Comparison of ENCODE assay signal across 4 worm cellular contexts in genomic region chrIV:10658366-10658765, ce11.
TF ChIP-seq lines count a peak whose summit lies in the region.
"Not testable (repeated sequence)": the region's sequence is repeated elsewhere in the genome, so short reads cannot be mapped to it uniquely, and the experiment has no call there.

No protein-coding gene starts in this region.

TF ChIP-seq in whole organism, L4 larva, 104 proteins besides CTCF, POLR2A, EP300 and RAD21 (continues in another document):
- TF ChIP-seq Y48G9A.11 (GFP tag; IDR thresholded peaks at IDR 0.05; lab: Robert Waterston, UW) = peak; percentile 65
- TF ChIP-seq php-3 (GFP tag; IDR thresholded peaks at IDR 0.05; lab: Robert Waterston, UW) = 0 out of 2 replicates have a peak, but pooled peaks have one; percentile 42
- TF ChIP-seq pha-4 (GFP tag; IDR thresholded peaks at IDR 0.05; lab: Robert Waterston, UW) = peak; percentile 61; the same call in 1 of the 2 replicates
- not testable (repeated sequence) for TF ChIP-seq pha-4 (tag; optimal IDR thresholded peaks at IDR 0.05; lab: Kevin White, UChicago)
- 0 out of 2 replicates have a peak, but pooled peaks have one; percentile 13 for TF ChIP-seq dmd-6 (GFP tag; IDR thresholded peaks at IDR 0.05; lab: Robert Waterston, UW)
- peak; percentile 85 for TF ChIP-seq arid-1 (GFP tag; conservative IDR thresholded peaks at IDR 0.05; lab: Robert Waterston, UW)
- peak; percentile 83 for TF ChIP-seq F26F4.8 (GFP tag; conservative IDR thresholded peaks at IDR 0.05; lab: Robert Waterston, UW)
- TF ChIP-seq dmd-8 (GFP tag; IDR thresholded peaks at IDR 0.05; lab: Robert Waterston, UW) = peak; percentile 97
- peak; percentile 51; the same call in 1 of the 2 replicates for TF ChIP-seq mxl-2 (GFP tag; conservative IDR thresholded peaks at IDR 0.05; lab: Robert Waterston, UW)
- peak; percentile 80 for TF ChIP-seq Y105C5A.15 (GFP tag; IDR thresholded peaks at IDR 0.05; lab: Robert Waterston, UW)
- 0 out of 2 replicates have a peak, but pooled peaks have one; percentile 18 for TF ChIP-seq madf-9 (GFP tag; conservative IDR thresholded peaks at IDR 0.05; lab: Robert Waterston, UW)
- TF ChIP-seq D1046.2 (GFP tag; IDR thresholded peaks at IDR 0.05; lab: Robert Waterston, UW) = 0 out of 2 replicates have a peak, but pooled peaks have one; percentile 70
- TF ChIP-seq madf-5 (GFP tag; IDR thresholded peaks at IDR 0.05; lab: Robert Waterston, UW) = 0 out of 4 replicates have a peak, but pooled peaks of 1 of the 2 experiments have one; percentile 42
- TF ChIP-seq ctbp-1 (GFP tag; IDR thresholded peaks at IDR 0.05; lab: Robert Waterston, UW) = peak; percentile 78
- peak; percentile 66 for TF ChIP-seq T26A8.4 (GFP tag; IDR thresholded peaks at IDR 0.05; lab: Robert Waterston, UW)
- peak; percentile 80; the same call in 1 of the 2 replicates for TF ChIP-seq nhr-41 (GFP tag; IDR thresholded peaks at IDR 0.05; lab: Robert Waterston, UW)
- peak; percentile 83; the same call in 1 of the 2 replicates for TF ChIP-seq F44E2.7 (GFP tag; IDR thresholded peaks at IDR 0.05; lab: Robert Waterston, UW)
- 0 out of 2 replicates have a peak, but pooled peaks have one; percentile 40 for TF ChIP-seq lin-1 (GFP tag; IDR thresholded peaks at IDR 0.05; lab: Robert Waterston, UW)
- peak; percentile 65 for TF ChIP-seq vab-7 (GFP tag; IDR thresholded peaks at IDR 0.05; lab: Robert Waterston, UW)

TF ChIP-seq in whole organism, early embryonic, 17 proteins besides CTCF, POLR2A, EP300 and RAD21:
- peak; percentile 52; the same call in 1 of the 2 replicates for TF ChIP-seq scrt-1 (GFP tag; IDR thresholded peaks at IDR 0.05; lab: Robert Waterston, UW)

TF ChIP-seq in whole organism, midembryonic, 9 proteins besides CTCF, POLR2A, EP300 and RAD21:
- TF ChIP-seq tab-1 (GFP tag; IDR thresholded peaks at IDR 0.05; lab: Robert Waterston, UW) (peak; percentile 77), ztf-23 (GFP tag; IDR thresholded peaks at IDR 0.05; lab: Robert Waterston, UW) (peak; percentile 60; the same call in 1 of the 2 replicates), ztf-29 (GFP tag; IDR thresholded peaks at IDR 0.05; lab: Robert Waterston, UW) (0 out of 2 replicates have a peak, but pooled peaks have one; percentile 16)

TF ChIP-seq in whole organism, young adult, 124 proteins besides CTCF, POLR2A, EP300 and RAD21:
- TF ChIP-seq lin-26 (GFP tag; IDR thresholded peaks at IDR 0.05; lab: Robert Waterston, UW) (peak; percentile 98), ztf-25 (GFP tag; IDR thresholded peaks at IDR 0.05; lab: Robert Waterston, UW) (peak; percentile 78; the same call in 1 of the 2 replicates), nfyb-1 (GFP tag; IDR thresholded peaks at IDR 0.05; lab: Robert Waterston, UW) (peak; percentile 72), Y56A3A.18 (GFP tag; IDR thresholded peaks at IDR 0.05; lab: Robert Waterston, UW) (peak; percentile 90), ceh-100 (GFP tag; IDR thresholded peaks at IDR 0.05; lab: Robert Waterston, UW) (peak; percentile 41; the same call in 1 of the 2 replicates), Y79H2A.3 (GFP tag; conservative IDR thresholded peaks at IDR 0.05; lab: Robert Waterston, UW) (0 out of 2 replicates have a peak, but pooled peaks have one; percentile 49), nhr-120 (GFP tag; IDR thresholded peaks at IDR 0.05; lab: Robert Waterston, UW) (peak; percentile 85; the same call in 1 of the 2 replicates), F33H1.4 (GFP tag; IDR thresholded peaks at IDR 0.05; lab: Robert Waterston, UW) (peak; percentile 37; the same call in 1 of the 2 replicates), cebp-2 (GFP tag; IDR thresholded peaks at IDR 0.05; lab: Robert Waterston, UW) (peak; percentile 76; the same call in 1 of the 2 replicates), F37B4.10 (GFP tag; IDR thresholded peaks at IDR 0.05; lab: Robert Waterston, UW) (0 out of 2 replicates have a peak, but pooled peaks have one; percentile 28), pbrm-1 (GFP tag; IDR thresholded peaks at IDR 0.05; lab: Robert Waterston, UW) (peak; percentile 60; the same call in 1 of the 2 replicates), C17E4.6 (GFP tag; IDR thresholded peaks at IDR 0.05; lab: Robert Waterston, UW) (0 out of 2 replicates have a peak, but pooled peaks have one; percentile 30), egl-44 (GFP tag; IDR thresholded peaks at IDR 0.05; lab: Robert Waterston, UW) (peak; percentile 86), B0019.2 (GFP tag; conservative IDR thresholded peaks at IDR 0.05; lab: Robert Waterston, UW) (0 out of 2 replicates have a peak, but pooled peaks have one; percentile 30), egl-18 (GFP tag; IDR thresholded peaks at IDR 0.05; lab: Robert Waterston, UW) (peak; percentile 78), rpc-1 (tag; optimal IDR thresholded peaks at IDR 0.05; lab: Kevin White, UChicago) (peak; percentile 36), madf-8 (GFP tag; conservative IDR thresholded peaks at IDR 0.05; lab: Robert Waterston, UW) (0 out of 2 replicates have a peak, but pooled peaks have one; percentile 6), madf-6 (GFP tag; IDR thresholded peaks at IDR 0.05; lab: Robert Waterston, UW) (peak; percentile 79), attf-6 (GFP tag; IDR thresholded peaks at IDR 0.05; lab: Robert Waterston, UW) (peak; percentile 80), bed-1 (GFP tag; IDR thresholded peaks at IDR 0.05; lab: Robert Waterston, UW) (0 out of 2 replicates have a peak, but pooled peaks have one; percentile 84), Y95B8A.8 (GFP tag; IDR thresholded peaks at IDR 0.05; lab: Robert Waterston, UW) (0 out of 2 replicates have a peak, but pooled peaks have one; percentile 28), aptf-3 (GFP tag; IDR thresholded peaks at IDR 0.05; lab: Robert Waterston, UW) (peak; percentile 85), attf-3 (GFP tag; conservative IDR thresholded peaks at IDR 0.05; lab: Robert Waterston, UW) (peak; percentile 37; the same call in 1 of the 2 replicates), F39B2.1 (GFP tag; IDR thresholded peaks at IDR 0.05; lab: Robert Waterston, UW) (peak; percentile 82), ceh-40 (GFP tag; IDR thresholded peaks at IDR 0.05; lab: Robert Waterston, UW) (peak; percentile 81), D2030.7 (GFP tag; IDR thresholded peaks at IDR 0.05; lab: Robert Waterston, UW) (peak; percentile 82), hmg-1.2 (GFP tag; IDR thresholded peaks at IDR 0.05; lab: Robert Waterston, UW) (peak; percentile 52), rcor-1 (GFP tag; IDR thresholded peaks at IDR 0.05; lab: Robert Waterston, UW) (peak; percentile 77), madf-3 (GFP tag; IDR thresholded peaks at IDR 0.05; lab: Robert Waterston, UW) (peak; percentile 86), Y53G8AR.9 (GFP tag; conservative IDR thresholded peaks at IDR 0.05; lab: Robert Waterston, UW) (peak; percentile 63), ceh-58 (GFP tag; IDR thresholded peaks at IDR 0.05; lab: Robert Waterston, UW) (peak; percentile 92; the same call in 1 of the 2 replicates), B0261.1 (tag; optimal IDR thresholded peaks at IDR 0.05; lab: Kevin White, UChicago) (peak; percentile 17), mcd-1 (GFP tag; IDR thresholded peaks at IDR 0.05; lab: Robert Waterston, UW) (peak; percentile 64; the same call in 1 of the 2 replicates), ekl-4 (GFP tag; IDR thresholded peaks at IDR 0.05; lab: Robert Waterston, UW) (peak; percentile 70), sea-2 (GFP tag; IDR thresholded peaks at IDR 0.05; lab: Robert Waterston, UW) (peak; percentile 83; the same call in 1 of the 2 replicates), hmg-20 (GFP tag; IDR thresholded peaks at IDR 0.05; lab: Robert Waterston, UW) (peak; percentile 73), dox-1 (GFP tag; IDR thresholded peaks at IDR 0.05; lab: Robert Waterston, UW) (peak; percentile 82)
- not testable (repeated sequence) for TF ChIP-seq rpc-1 (optimal IDR thresholded peaks at IDR 0.05; lab: Kevin White, UChicago)
TF ChIP-seq in whole organism, young adult: peak in this region for 37; not testable (repeated sequence) for 87.
